Worm (Caenorhabditis elegans) whole organism, young adult: ENCODE measurements around the gene plep-1.
A peak's percentile ranks its signal among the peaks of the same experiment; 100 is the strongest.

Source experiments
- B0261.1 ChIP-seq: sonication (generic microtip); optimal IDR thresholded peaks from 2 replicates; lab custom pipeline; 2016; ENCODE audit warnings: mild to moderate bottlenecking, missing genetic modification characterization, moderate library complexity, missing compliant biosample characterization
- C06A6.2 ChIP-seq: fragments of 200-800 bp; sonication (Bioruptor generic); conservative IDR thresholded peaks from 2 replicates; pipeline ENCODE4 v1.3.6; 2022; ENCODE audit warnings: missing genetic modification characterization, missing compliant biosample characterization
- D2030.7 ChIP-seq: fragments of 200-800 bp; sonication (Bioruptor generic); IDR thresholded peaks from 2 replicates; pipeline ENCODE4 v1.3.6; 2022; ENCODE audit warnings: missing genetic modification reagents, missing genetic modification characterization, missing compliant biosample characterization
- F10E7.11 ChIP-seq: sonication (generic microtip); optimal IDR thresholded peaks from 2 replicates; lab custom pipeline; 2017; ENCODE audit warnings: mild to moderate bottlenecking, missing genetic modification characterization, moderate library complexity, missing compliant biosample characterization
- Y79H2A.3 ChIP-seq: fragments of 200-800 bp; sonication (Bioruptor generic); conservative IDR thresholded peaks from 2 replicates; pipeline ENCODE4 v1.3.6; 2022; ENCODE audit warnings: missing genetic modification reagents, missing genetic modification characterization, missing compliant biosample characterization
- ceh-58 ChIP-seq: fragments of 200-800 bp; sonication (Bioruptor generic); IDR thresholded peaks from 2 replicates; pipeline ENCODE4 v1.3.6; 2022; ENCODE audit warnings: missing genetic modification characterization, missing compliant biosample characterization
- ceh-91 ChIP-seq: fragments of 200-800 bp; sonication (Bioruptor generic); IDR thresholded peaks from 2 replicates; pipeline ENCODE4 v1.3.6; 2022; ENCODE audit warnings: missing genetic modification reagents, missing genetic modification characterization, missing compliant biosample characterization
- dpl-1 ChIP-seq: fragments of 150-350 bp; optimal IDR thresholded peaks from 2 replicates; lab custom pipeline; 2014; ENCODE audit warnings: missing biosample characterization, missing genetic modification reagents, missing genetic modification characterization
- ekl-4 ChIP-seq: fragments of 200-800 bp; sonication (Bioruptor generic); IDR thresholded peaks from 2 replicates; pipeline ENCODE4 v1.3.6; 2022; ENCODE audit warnings: missing genetic modification reagents, missing genetic modification characterization, missing compliant biosample characterization
- ets-4 ChIP-seq: fragments of 200-800 bp; sonication (Bioruptor generic); optimal IDR thresholded peaks from 2 replicates; lab custom pipeline; 2018; ENCODE audit warnings: mild to moderate bottlenecking, missing genetic modification characterization, missing compliant biosample characterization
- hmg-20 ChIP-seq: fragments of 200-800 bp; sonication (Bioruptor generic); IDR thresholded peaks from 2 replicates; pipeline ENCODE4 v1.3.6; 2022; ENCODE audit warnings: missing genetic modification reagents, missing genetic modification characterization, missing compliant biosample characterization
- hrde-1 ChIP-seq: sonication (generic microtip); optimal IDR thresholded peaks from 2 replicates; lab custom pipeline; 2016; ENCODE audit warnings: missing genetic modification characterization, mild to moderate bottlenecking, missing compliant biosample characterization, moderate library complexity, missing genotype, missing genetic modification reagents, borderline replicate concordance
- hsf-1 ChIP-seq: fragments of 200-800 bp; sonication (Bioruptor generic); IDR thresholded peaks from 2 replicates; pipeline ENCODE4 v1.3.6; 2022; ENCODE audit warnings: missing genetic modification reagents, missing genetic modification characterization, missing compliant biosample characterization
- let-526 ChIP-seq: fragments of 200-800 bp; sonication (Bioruptor generic); IDR thresholded peaks from 2 replicates; pipeline ENCODE4 v1.3.6; 2022; ENCODE audit warnings: missing genetic modification reagents, missing genetic modification characterization, missing compliant biosample characterization
- lin-26 ChIP-seq: fragments of 200-800 bp; sonication (Bioruptor generic); IDR thresholded peaks from 2 replicates; pipeline ENCODE4 v1.3.6; 2022; ENCODE audit warnings: missing genetic modification reagents, missing genetic modification characterization, missing compliant biosample characterization
- lin-35 ChIP-seq, 3 experiments: fragments of 150-350 bp in 2 of 3; sonication (generic microtip) in 1 of 3; optimal IDR thresholded peaks; 2 replicates each; lab custom pipeline; 2014 to 2018; ENCODE audit warnings: missing biosample characterization in 3 of 3, missing genetic modification characterization in 3 of 3, missing genetic modification reagents in 3 of 3
- lin-54 ChIP-seq: fragments of 200-800 bp; sonication (Bioruptor generic); optimal IDR thresholded peaks from 2 replicates; lab custom pipeline; 2018; ENCODE audit warnings: mild to moderate bottlenecking, missing genetic modification characterization, missing compliant biosample characterization
- nfya-1 ChIP-seq: sonication (generic microtip); optimal IDR thresholded peaks from 2 replicates; lab custom pipeline; 2017; ENCODE audit warnings: antibody characterized with exemption, missing compliant biosample characterization, missing genetic modification characterization, borderline replicate concordance; ENCODE audit not compliant: insufficient read depth
- nfyb-1 ChIP-seq: fragments of 200-800 bp; sonication (Bioruptor generic); IDR thresholded peaks from 2 replicates; pipeline ENCODE4 v1.3.6; 2022; ENCODE audit warnings: missing genetic modification reagents, missing genetic modification characterization, missing compliant biosample characterization
- nhr-80 ChIP-seq: sonication (generic microtip); optimal IDR thresholded peaks from 2 replicates; lab custom pipeline; 2016; ENCODE audit warnings: missing genetic modification characterization, missing compliant biosample characterization
- rpc-1 ChIP-seq, 2 experiments: fragments of 150-350 bp in 1 of 2; sonication (generic microtip) in 1 of 2; optimal IDR thresholded peaks; 2 replicates each; lab custom pipeline; 2014 to 2018; ENCODE audit warnings: missing biosample characterization in 1 of 2, missing genetic modification characterization in 1 of 2, missing genetic modification reagents in 1 of 2, missing genotype in 1 of 2
- sea-2 ChIP-seq: fragments of 200-800 bp; sonication (Bioruptor generic); IDR thresholded peaks from 2 replicates; pipeline ENCODE4 v1.3.6; 2022; ENCODE audit warnings: missing genetic modification characterization, missing compliant biosample characterization
- snpc-3.4 ChIP-seq: sonication (generic microtip); optimal IDR thresholded peaks from 2 replicates; lab custom pipeline; 2017; ENCODE audit warnings: missing genetic modification characterization, mild to moderate bottlenecking, missing compliant biosample characterization, antibody characterized with exemption, moderate library complexity, missing genotype, missing genetic modification reagents
- unc-62 ChIP-seq: fragments of 150-350 bp; optimal IDR thresholded peaks from 2 replicates; lab custom pipeline; 2014; ENCODE audit warnings: missing biosample characterization, missing genetic modification reagents, missing genetic modification characterization
- ztf-18 ChIP-seq: sonication (generic microtip); optimal IDR thresholded peaks from 2 replicates; lab custom pipeline; 2016; ENCODE audit warnings: missing genotype, mild to moderate bottlenecking, missing genetic modification characterization, missing compliant biosample characterization
- ztf-26 ChIP-seq: sonication (generic microtip); optimal IDR thresholded peaks from 2 replicates; lab custom pipeline; 2017; ENCODE audit warnings: missing genetic modification characterization, missing compliant biosample characterization

Gene plep-1

ce11 chrII:4291799-4292198 lies 20.2 kb downstream of the plep-1 start:
- no peak for TF ChIP-seq ceh-58 (GFP tag; lab: Robert Waterston, UW)
- no peak for TF ChIP-seq ceh-91 (GFP tag; lab: Robert Waterston, UW)
- TF ChIP-seq lin-54 (GFP tag; lab: Kevin White, UChicago): no peak
- no peak for TF ChIP-seq ekl-4 (GFP tag; lab: Robert Waterston, UW)
- no peak for TF ChIP-seq B0261.1
- no peak for TF ChIP-seq Y79H2A.3 (GFP tag; lab: Robert Waterston, UW)

- TF ChIP-seq lin-35 (GFP tag; optimal IDR thresholded peaks at IDR 0.05; lab: Kevin White, UChicago) (no peak), F10E7.11 (tag; lab: Kevin White, UChicago) (no peak), hmg-20 (GFP tag; lab: Robert Waterston, UW) (no peak), nhr-80 (tag; lab: Kevin White, UChicago) (no peak), ztf-18 (tag; lab: Kevin White, UChicago) (no peak)
Measured at ce11 chrII:4288572-4288971, 23.4 kb downstream of the plep-1 start.

ce11 chrII:4288111-4288510 lies 23.9 kb downstream of the plep-1 start, which contains the start of gene C01F1.6:
Gene C01F1.6 (minus strand): TSS chrII:4288211.
- no peak for TF ChIP-seq nfya-1 (tag; lab: Kevin White, UChicago)
- TF ChIP-seq nfyb-1 (GFP tag; lab: Robert Waterston, UW): no peak
- no peak for TF ChIP-seq ets-4 (GFP tag; lab: Kevin White, UChicago)
- TF ChIP-seq C06A6.2 (GFP tag; lab: Robert Waterston, UW): no peak
- TF ChIP-seq hrde-1 (tag; lab: Kevin White, UChicago): no peak
- no peak for TF ChIP-seq lin-26 (GFP tag; lab: Robert Waterston, UW)

- 0 out of 2 replicates have a peak, but pooled peaks have one; percentile 31 for TF ChIP-seq nfyb-1 (GFP tag; lab: Robert Waterston, UW)
- TF ChIP-seq hsf-1 (GFP tag; lab: Robert Waterston, UW): no peak
Measured at ce11 chrII:4286921-4287320, 25.1 kb downstream of the plep-1 start.

ce11 chrII:4284305-4285193 lies 27.5 kb downstream of the plep-1 start:
- TF ChIP-seq ztf-26 (tag; lab: Kevin White, UChicago) (no peak), nfyb-1 (GFP tag; lab: Robert Waterston, UW) (peak; percentile 66; the same call in 1 of the 2 replicates)

ce11 chrII:4281743-4282142 lies 30.3 kb downstream of the plep-1 start, which contains the start of gene C01F1.5:
Gene C01F1.5 (minus strand): TSS chrII:4281845.
- no peak for TF ChIP-seq unc-62 (GFP tag; lab: Kevin White, UChicago)
- TF ChIP-seq rpc-1 (optimal IDR thresholded peaks at IDR 0.05; lab: Kevin White, UChicago): no peak
- no peak for TF ChIP-seq rpc-1 (tag; optimal IDR thresholded peaks at IDR 0.05; lab: Kevin White, UChicago)
- TF ChIP-seq dpl-1 (GFP tag; lab: Kevin White, UChicago): no peak
- TF ChIP-seq let-526 (GFP tag; lab: Robert Waterston, UW): no peak
- peak; percentile 5 for TF ChIP-seq snpc-3.4 (tag; lab: Kevin White, UChicago)
- TF ChIP-seq lin-35 (GFP tag; optimal IDR thresholded peaks at IDR 0.05; lab: Kevin White, UChicago): no peak
- no peak for TF ChIP-seq D2030.7
- no peak for TF ChIP-seq sea-2 (GFP tag; lab: Robert Waterston, UW)
